Fruit fly (Drosophila melanogaster): ENCODE results near the gene timeout.

DNA sequence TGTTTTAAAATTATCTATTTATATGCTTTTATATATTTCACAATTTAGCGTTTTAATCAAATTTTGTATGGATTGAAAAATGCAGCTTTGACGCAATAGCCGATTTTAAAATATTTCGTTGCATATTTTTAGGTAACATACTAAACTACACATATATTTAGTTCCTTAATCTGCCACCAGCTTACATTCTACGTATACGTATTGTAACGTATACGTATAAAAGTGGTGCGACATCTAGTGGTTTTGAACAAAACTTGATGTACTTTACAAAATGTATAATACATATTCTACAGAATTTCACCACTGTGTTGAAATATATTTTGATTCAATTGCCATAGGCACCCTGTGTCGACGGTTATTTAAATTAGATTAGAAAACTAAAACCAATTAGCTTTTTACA is 10.2 kb upstream of the timeout start:
- TF ChIP-seq Hnf4 (GFP tag; optimal IDR thresholded peaks at IDR 0.05): no peak
- no peak for TF ChIP-seq ey (GFP tag; optimal IDR thresholded peaks at IDR 0.05)
- TF ChIP-seq fru (GFP tag; optimal IDR thresholded peaks at IDR 0.05): no peak

Measured in whole organism, wandering third instar larva.